Worm (Caenorhabditis elegans): ENCODE data around the gene ttyh-1.

ttyh-1 gene

ce11 chrX:11406784-11407183 lies 38.3 kb downstream of the ttyh-1 start:
- TF ChIP-seq R02D3.7 (tag; optimal IDR thresholded peaks at IDR 0.05) = no peak
- peak; percentile 44 for TF ChIP-seq ama-1 (optimal IDR thresholded peaks at IDR 0.05)
- TF ChIP-seq elt-2 (tag; optimal IDR thresholded peaks at IDR 0.05) = peak; percentile 20
- TF ChIP-seq nhr-67 (tag; optimal IDR thresholded peaks at IDR 0.05) = no peak

- TF ChIP-seq zag-1 (tag; optimal IDR thresholded peaks at IDR 0.05) = no peak
- peak; percentile 87 for TF ChIP-seq pha-4 (tag; optimal IDR thresholded peaks at IDR 0.05)
- TF ChIP-seq pqm-1 (tag; optimal IDR thresholded peaks at IDR 0.05) = peak; percentile 37
- peak; percentile 39 for TF ChIP-seq ama-1 (optimal IDR thresholded peaks at IDR 0.05)
- peak; percentile 29 for TF ChIP-seq ceh-28 (tag; optimal IDR thresholded peaks at IDR 0.05)
- TF ChIP-seq nhr-23 (tag; optimal IDR thresholded peaks at IDR 0.05) = no peak
- TF ChIP-seq tbx-2 (tag; optimal IDR thresholded peaks at IDR 0.05) = no peak
- TF ChIP-seq unc-62 (GFP tag; optimal IDR thresholded peaks at IDR 0.05) = no peak
- no peak for TF ChIP-seq nhr-43 (tag; optimal IDR thresholded peaks at IDR 0.05; ENCODE audit: poor library complexity, severe bottlenecking)
- TF ChIP-seq lin-15B (tag; optimal IDR thresholded peaks at IDR 0.05) = no peak
- no peak for TF ChIP-seq egl-5 (tag; optimal IDR thresholded peaks at IDR 0.05)
- TF ChIP-seq daf-12 (tag; optimal IDR thresholded peaks at IDR 0.05) = no peak
- no peak for TF ChIP-seq aly-2 (tag; optimal IDR thresholded peaks at IDR 0.05)
- peak; percentile 17 for TF ChIP-seq jun-1 (tag; optimal IDR thresholded peaks at IDR 0.05)
- no peak for TF ChIP-seq nhr-11 (tag; optimal IDR thresholded peaks at IDR 0.05)
- TF ChIP-seq elt-2 (tag; optimal IDR thresholded peaks at IDR 0.05) = peak; percentile 94
- peak; percentile 1 for TF ChIP-seq nfya-1 (tag; optimal IDR thresholded peaks at IDR 0.05; ENCODE audit: insufficient read depth)
- no peak for TF ChIP-seq nhr-76 (tag; optimal IDR thresholded peaks at IDR 0.05)
Measured at ce11 chrX:11407682-11408335, 39.3 kb downstream of the ttyh-1 start, which contains the start of gene F08B12.4. Gene F08B12.4, minus strand, starts transcription at chrX:11407732.

- TF ChIP-seq lin-15B (tag; optimal IDR thresholded peaks at IDR 0.05) (no peak), pqm-1 (tag; optimal IDR thresholded peaks at IDR 0.05) (peak; percentile 91), nfya-1 (tag; optimal IDR thresholded peaks at IDR 0.05; ENCODE audit: insufficient read depth) (peak; percentile 8), elt-2 (tag; optimal IDR thresholded peaks at IDR 0.05) (peak; percentile 78), egl-5 (tag; optimal IDR thresholded peaks at IDR 0.05) (peak; percentile 86), pha-4 (tag; optimal IDR thresholded peaks at IDR 0.05) (peak; percentile 78), egl-27 (tag; optimal IDR thresholded peaks at IDR 0.05) (no peak), jun-1 (tag; optimal IDR thresholded peaks at IDR 0.05) (peak; percentile 87), fos-1 (tag; optimal IDR thresholded peaks at IDR 0.05) (peak; percentile 71)
Measured at ce11 chrX:11409457-11409856, 40.9 kb downstream of the ttyh-1 start.

- TF ChIP-seq pha-4 (tag; optimal IDR thresholded peaks at IDR 0.05) (no peak), ztf-4 (tag; optimal IDR thresholded peaks at IDR 0.05) (no peak), skn-1 (tag; optimal IDR thresholded peaks at IDR 0.05) (no peak)
Measured at ce11 chrX:11411675-11412074, 43.2 kb downstream of the ttyh-1 start.

ce11 chrX:11414837-11415550 lies 46.5 kb downstream of the ttyh-1 start, which contains the start of gene pek-1:
Gene pek-1, minus strand, starts transcription at chrX:11414887.
- TF ChIP-seq elt-2 (tag; optimal IDR thresholded peaks at IDR 0.05) = peak; percentile 72
- TF ChIP-seq mml-1 (tag; optimal IDR thresholded peaks at IDR 0.05) = no peak
- TF ChIP-seq nhr-28 (tag; optimal IDR thresholded peaks at IDR 0.05) = no peak
- no peak for TF ChIP-seq zag-1 (tag; optimal IDR thresholded peaks at IDR 0.05)
- TF ChIP-seq unc-39 (tag; optimal IDR thresholded peaks at IDR 0.05) = no peak
- no peak for TF ChIP-seq ztf-11 (tag; optimal IDR thresholded peaks at IDR 0.05)
- peak; percentile 83 for TF ChIP-seq jun-1 (tag; optimal IDR thresholded peaks at IDR 0.05)
- no peak for TF ChIP-seq eor-1 (tag; optimal IDR thresholded peaks at IDR 0.05)
- TF ChIP-seq nhr-77 (tag; optimal IDR thresholded peaks at IDR 0.05) = no peak
- no peak for TF ChIP-seq tbx-2 (tag; optimal IDR thresholded peaks at IDR 0.05)
- TF ChIP-seq fkh-2 (tag; optimal IDR thresholded peaks at IDR 0.05) = no peak
- no peak for TF ChIP-seq lsy-12 (tag; optimal IDR thresholded peaks at IDR 0.05)
- no peak for TF ChIP-seq sea-2 (GFP tag; optimal IDR thresholded peaks at IDR 0.05)
- no peak for TF ChIP-seq nhr-12 (tag; optimal IDR thresholded peaks at IDR 0.05)
- TF ChIP-seq nhr-237 (tag; optimal IDR thresholded peaks at IDR 0.05) = no peak
- peak; percentile 20 for TF ChIP-seq mdl-1 (tag; optimal IDR thresholded peaks at IDR 0.05)
- TF ChIP-seq snpc-4 (tag; optimal IDR thresholded peaks at IDR 0.05) = no peak
- TF ChIP-seq hmg-11 (tag; optimal IDR thresholded peaks at IDR 0.05) = peak; percentile 25
- peak; percentile 2 for TF ChIP-seq nhr-43 (tag; optimal IDR thresholded peaks at IDR 0.05; ENCODE audit: poor library complexity, severe bottlenecking)
- no peak for TF ChIP-seq lin-15B (tag; optimal IDR thresholded peaks at IDR 0.05)
- TF ChIP-seq egl-5 (tag; optimal IDR thresholded peaks at IDR 0.05) = peak; percentile 52
- TF ChIP-seq fos-1 (tag; optimal IDR thresholded peaks at IDR 0.05) = no peak
- no peak for TF ChIP-seq ceh-16 (tag; optimal IDR thresholded peaks at IDR 0.05)
- peak; percentile 11 for TF ChIP-seq pqm-1 (tag; optimal IDR thresholded peaks at IDR 0.05)
- peak; percentile 2 for TF ChIP-seq skn-1 (tag; optimal IDR thresholded peaks at IDR 0.05)
- no peak for TF ChIP-seq elt-3 (tag; optimal IDR thresholded peaks at IDR 0.05)
- TF ChIP-seq nfya-1 (tag; optimal IDR thresholded peaks at IDR 0.05; ENCODE audit: insufficient read depth) = peak; percentile 14
- no peak for TF ChIP-seq ZK546.5 (tag; optimal IDR thresholded peaks at IDR 0.05)

Data from whole organism, L3 larva.